Fruit fly (Drosophila melanogaster): ENCODE measurements around the gene CG9106.

DNA sequence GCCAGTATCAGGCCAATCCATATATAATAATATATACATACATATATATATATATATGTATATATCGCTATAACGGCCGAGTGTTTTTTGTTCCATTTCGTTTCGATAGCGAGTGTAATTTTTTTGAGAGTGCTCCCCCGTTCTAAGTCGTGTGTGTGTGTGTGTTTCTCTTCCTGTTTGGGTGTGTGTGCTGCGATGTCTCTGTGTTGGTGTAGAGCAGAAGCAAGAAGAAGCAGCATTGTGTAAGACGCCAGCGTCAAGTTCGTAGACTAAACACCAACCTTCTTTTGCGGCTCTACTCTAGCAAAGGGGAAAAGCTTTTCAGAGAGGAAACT is 25.7 kb upstream of the CG9106 start:
- TF ChIP-seq kay (GFP tag; ENCODE audit: borderline replicate concordance), result peak; percentile 21
- no peak for TF ChIP-seq Clk (GFP tag; optimal IDR thresholded peaks at IDR 0.05)
- TF ChIP-seq ovo (GFP tag; optimal IDR thresholded peaks at IDR 0.05), result no peak
- TF ChIP-seq Hr96 (GFP tag; optimal IDR thresholded peaks at IDR 0.05), result no peak
- TF ChIP-seq CG11617 (GFP tag; optimal IDR thresholded peaks at IDR 0.05), result no peak
